Fruit fly (Drosophila melanogaster) whole organism, wandering third instar larva: Measurements from ENCODE around the gene CG3168.

ENCODE experiments used
- CrebA ChIP-seq: fragments of 200-800 bp; sonication (Bioruptor generic); optimal IDR thresholded peaks from 2 replicates; lab custom pipeline; 2016; ENCODE audit warnings: missing biosample characterization, mild to moderate bottlenecking, missing genetic modification characterization, borderline replicate concordance
- Hr78 ChIP-seq: fragments of >200 bp; optimal IDR thresholded peaks from 2 replicates; lab custom pipeline; 2017; ENCODE audit warnings: missing biosample characterization, missing genetic modification characterization
- Hr83 ChIP-seq: fragments of 200-300 bp; sonication (Bioruptor generic); optimal IDR thresholded peaks from 2 replicates; lab custom pipeline; 2016; ENCODE audit warnings: missing biosample characterization, mild to moderate bottlenecking, missing genetic modification characterization, moderate library complexity; ENCODE audit not compliant: poor library complexity, severe bottlenecking
- N ChIP-seq: fragments of >200 bp; optimal IDR thresholded peaks from 2 replicates; lab custom pipeline; 2018; ENCODE audit warnings: missing biosample characterization, missing external identifiers, missing genetic modification characterization
- OdsH ChIP-seq: fragments of 200-800 bp; sonication (Bioruptor generic); optimal IDR thresholded peaks from 2 replicates; lab custom pipeline; 2016; ENCODE audit warnings: missing biosample characterization, mild to moderate bottlenecking, missing genetic modification characterization
- Rel ChIP-seq, 2 experiments: fragments of 200-800 bp; sonication (Bioruptor generic) in 1 of 2; optimal IDR thresholded peaks; 2 replicates in 1 of 2; 3 replicates in 1 of 2; lab custom pipeline; 2016 to 2019; ENCODE audit warnings: mild to moderate bottlenecking in 2 of 2, missing biosample characterization in 2 of 2, missing genetic modification characterization in 2 of 2, moderate library complexity in 1 of 2
- Sp1 ChIP-seq: fragments of 200-800 bp; sonication (Bioruptor generic); optimal IDR thresholded peaks from 3 replicates; lab custom pipeline; 2019; ENCODE audit warnings: missing biosample characterization, mild to moderate bottlenecking, missing genetic modification characterization, moderate library complexity
- foxo ChIP-seq, 2 experiments: fragments of 200-800 bp; sonication (Bioruptor generic); optimal IDR thresholded peaks; 2 replicates in 1 of 2; 3 replicates in 1 of 2; lab custom pipeline; 2016 to 2017; ENCODE audit warnings: missing biosample characterization in 2 of 2, missing genetic modification characterization in 2 of 2

DNA sequence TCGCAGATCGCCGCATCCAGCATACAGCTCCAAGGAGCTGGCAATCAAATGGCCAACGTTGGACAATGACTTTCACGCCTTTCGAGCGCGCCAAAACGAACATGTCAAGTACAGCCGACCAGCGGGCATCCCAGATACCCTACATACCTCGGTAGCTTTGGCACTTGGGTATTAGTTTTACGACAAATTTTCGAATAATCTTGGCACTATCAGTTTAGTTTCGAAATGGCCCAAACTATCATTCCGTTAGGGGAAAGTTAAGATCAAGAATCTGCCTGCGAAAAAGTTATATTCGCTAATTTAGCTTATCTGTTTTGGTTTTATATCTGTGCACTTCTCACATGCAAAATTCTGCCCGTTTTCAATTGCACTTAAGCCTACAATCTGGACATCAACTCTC, 39.0 kb upstream of the CG3168 start:
- TF ChIP-seq Hr78 (GFP tag; lab: Kevin White, UChicago) = no peak
- no peak for TF ChIP-seq OdsH (GFP tag; lab: Kevin White, UChicago)
- no peak for TF ChIP-seq CrebA
- no peak for TF ChIP-seq Rel (GFP tag; optimal IDR thresholded peaks at IDR 0.05; lab: Kevin White, UChicago)
- TF ChIP-seq Rel (tag; optimal IDR thresholded peaks at IDR 0.05; lab: Kevin White, UChicago) = no peak
- TF ChIP-seq N (GFP tag; lab: Kevin White, UChicago) = no peak
- peak in 1 of 2 experiments; percentile 4 for TF ChIP-seq foxo (GFP tag; optimal IDR thresholded peaks at IDR 0.05; lab: Kevin White, UChicago)
- no peak for TF ChIP-seq Sp1
- no peak for TF ChIP-seq Hr83 (GFP tag; lab: Kevin White, UChicago)
